Worm (Caenorhabditis elegans): ENCODE results near the gene unc-3.

Gene unc-3

DNA sequence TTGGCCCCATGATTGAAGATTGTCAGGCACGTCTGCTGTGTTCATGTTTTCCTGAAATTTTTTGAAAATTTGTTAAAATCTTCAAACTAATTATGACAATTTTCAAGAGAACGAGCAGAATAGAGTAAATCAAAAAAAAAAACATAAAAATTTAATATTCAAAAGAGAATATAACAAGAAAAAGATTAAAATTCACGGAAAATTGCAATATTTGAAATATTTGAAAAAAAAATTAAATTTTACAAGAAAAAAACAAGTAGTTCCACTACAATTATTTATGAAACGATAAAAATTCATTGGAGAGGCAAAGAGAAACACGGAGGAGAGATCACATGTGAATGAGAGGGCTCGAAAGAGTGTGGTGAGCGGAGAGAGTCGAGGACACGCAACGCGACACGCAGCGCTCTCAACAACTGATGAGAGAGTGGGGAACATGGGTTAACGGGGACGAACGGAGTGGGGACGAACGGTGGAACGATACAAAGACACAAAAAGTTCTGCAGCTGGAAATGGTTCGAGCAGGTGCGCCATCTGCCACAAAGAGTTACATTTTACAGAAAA is 51.2 kb downstream of the unc-3 start, which contains the start of gene mbk-1 (continued):
- 0 out of 2 replicates have a peak, but pooled peaks have one; percentile 56 for TF ChIP-seq nhr-42 (GFP tag; IDR thresholded peaks at IDR 0.05)
- 0 out of 2 replicates have a peak, but pooled peaks have one; percentile 8 for TF ChIP-seq tra-1 (GFP tag; IDR thresholded peaks at IDR 0.05)
- peak; percentile 1 for TF ChIP-seq spr-1 (tag; optimal IDR thresholded peaks at IDR 0.05)
- peak; percentile 6 for TF ChIP-seq nhr-6 (tag; optimal IDR thresholded peaks at IDR 0.05)
- TF ChIP-seq lin-13 (GFP tag; optimal IDR thresholded peaks at IDR 0.05) = peak; percentile 17
- no peak for TF ChIP-seq daf-16 (GFP tag; optimal IDR thresholded peaks at IDR 0.05)
- peak; percentile 76 for TF ChIP-seq daf-16 (tag; optimal IDR thresholded peaks at IDR 0.05)
- TF ChIP-seq nhr-48 (tag; optimal IDR thresholded peaks at IDR 0.05) = peak; percentile 46
- TF ChIP-seq nhr-41 (GFP tag; IDR thresholded peaks at IDR 0.05) = no peak
- TF ChIP-seq lin-1 (GFP tag; IDR thresholded peaks at IDR 0.05) = peak; percentile 75
- 0 out of 2 replicates have a peak, but pooled peaks have one; percentile 9 for TF ChIP-seq madf-9 (GFP tag; conservative IDR thresholded peaks at IDR 0.05)
- peak; percentile 49 to 90 for TF ChIP-seq mdl-1 (tag; optimal IDR thresholded peaks at IDR 0.05)
- TF ChIP-seq ama-1 (optimal IDR thresholded peaks at IDR 0.05) = no peak
- TF ChIP-seq ztf-7 (tag; optimal IDR thresholded peaks at IDR 0.05) = peak; percentile 37
- peak; percentile 93 for TF ChIP-seq hlh-11 (tag; optimal IDR thresholded peaks at IDR 0.05)

DNA sequence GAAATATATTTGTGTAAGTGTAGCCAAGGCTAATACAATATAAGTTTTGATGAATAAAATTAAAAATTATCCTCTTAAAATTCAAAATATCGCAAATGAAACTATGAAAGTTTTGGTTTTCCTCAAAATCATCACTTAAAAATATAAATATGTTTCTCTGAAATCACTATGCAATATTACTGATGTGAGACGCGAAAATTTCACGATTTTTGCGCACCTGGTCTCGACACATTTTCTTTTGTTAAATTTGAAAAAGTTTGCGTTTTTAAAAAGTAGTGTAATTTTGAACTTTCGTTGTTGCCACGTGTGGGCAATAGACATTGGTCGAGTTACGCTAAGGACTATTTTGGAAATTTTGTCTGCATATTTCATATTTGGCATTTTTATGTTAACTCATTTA is 55.4 kb downstream of the unc-3 start:
- peak in 1 of 2 experiments; percentile 4 for TF ChIP-seq unc-62 (GFP tag; optimal IDR thresholded peaks at IDR 0.05 in 1 of 2)
- no peak for TF ChIP-seq unc-62 (tag; optimal IDR thresholded peaks at IDR 0.05)
- no peak for TF ChIP-seq spr-1 (tag; optimal IDR thresholded peaks at IDR 0.05)
- peak; percentile 96 for TF ChIP-seq aha-1 (tag)

DNA sequence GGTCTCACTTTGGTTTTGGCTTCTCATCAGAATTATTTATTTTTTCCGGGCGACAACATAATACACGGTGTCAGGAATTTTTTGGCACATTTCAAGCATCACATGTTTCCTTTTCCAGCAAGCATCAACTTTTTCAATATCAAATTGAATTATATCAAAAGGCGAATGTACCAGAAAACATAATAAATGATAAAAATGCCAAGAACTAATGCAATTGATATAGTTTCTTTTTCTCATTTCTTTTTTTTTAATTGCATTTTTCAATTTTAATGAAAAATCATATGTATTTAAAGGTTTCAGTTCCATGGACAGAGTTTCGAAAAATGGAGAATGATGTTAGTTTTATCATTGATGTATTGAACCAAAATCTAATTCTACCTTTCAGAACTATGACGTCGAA is 58.2 kb downstream of the unc-3 start, which contains the start of gene dpf-2:
dpf-2 (plus strand) TSS at position 301 of the 400 bp plus-strand sequence.
- peak; percentile 10 for TF ChIP-seq aha-1 (tag)
- TF ChIP-seq nhr-77 (tag; optimal IDR thresholded peaks at IDR 0.05) = no peak
- TF ChIP-seq dmd-9 (GFP tag; IDR thresholded peaks at IDR 0.05) = no peak
- no peak for TF ChIP-seq nhr-76 (tag; optimal IDR thresholded peaks at IDR 0.05)

Data from whole organism, L4 larva.